Worm (Caenorhabditis elegans) whole organism, young adult: ENCODE measurements around the gene ape-1.

Experiments
- C06A6.2 ChIP-seq: fragments of 200-800 bp; sonication (Bioruptor generic); conservative IDR thresholded peaks from 2 replicates; pipeline ENCODE4 v1.3.6; 2022; ENCODE audit warnings: missing genetic modification characterization, missing compliant biosample characterization
- C17E4.6 ChIP-seq: fragments of 200-800 bp; sonication (Bioruptor generic); IDR thresholded peaks from 2 replicates; pipeline ENCODE4 v1.3.6; 2022; ENCODE audit warnings: missing genetic modification reagents, missing genetic modification characterization, missing compliant biosample characterization
- D2030.7 ChIP-seq: fragments of 200-800 bp; sonication (Bioruptor generic); IDR thresholded peaks from 2 replicates; pipeline ENCODE4 v1.3.6; 2022; ENCODE audit warnings: missing genetic modification reagents, missing genetic modification characterization, missing compliant biosample characterization
- F22D6.2 ChIP-seq: sonication (generic microtip); optimal IDR thresholded peaks from 2 replicates; lab custom pipeline; 2016; ENCODE audit warnings: mild to moderate bottlenecking, missing genetic modification characterization, missing compliant biosample characterization
- F49E8.2 ChIP-seq: sonication (generic microtip); optimal IDR thresholded peaks from 3 replicates; lab custom pipeline; 2017; ENCODE audit warnings: missing genetic modification characterization, mild to moderate bottlenecking, missing compliant biosample characterization, antibody characterized with exemption, moderate library complexity; ENCODE audit not compliant: insufficient read depth
- F52B5.7 ChIP-seq: sonication (generic microtip); optimal IDR thresholded peaks from 2 replicates; lab custom pipeline; 2016; ENCODE audit warnings: mild to moderate bottlenecking, missing genetic modification characterization, missing compliant biosample characterization
- K12H6.12 ChIP-seq: fragments of 200-800 bp; sonication (Bioruptor generic); optimal IDR thresholded peaks from 2 replicates; lab custom pipeline; 2018; ENCODE audit warnings: mild to moderate bottlenecking, missing genetic modification characterization, missing compliant biosample characterization
- akir-1 ChIP-seq: fragments of 200-800 bp; sonication (Bioruptor generic); optimal IDR thresholded peaks from 2 replicates; lab custom pipeline; 2018; ENCODE audit warnings: mild to moderate bottlenecking, missing genetic modification characterization, moderate library complexity, missing compliant biosample characterization
- bed-1 ChIP-seq: fragments of 200-800 bp; sonication (Bioruptor generic); IDR thresholded peaks from 2 replicates; pipeline ENCODE4 v1.3.6; 2022; ENCODE audit warnings: missing genetic modification reagents, missing genetic modification characterization, missing compliant biosample characterization
- ccch-3 ChIP-seq: fragments of 200-800 bp; sonication (Bioruptor generic); optimal IDR thresholded peaks from 2 replicates; lab custom pipeline; 2018; ENCODE audit warnings: mild to moderate bottlenecking, missing genetic modification characterization, missing compliant biosample characterization
- cebp-2 ChIP-seq: fragments of 200-800 bp; sonication (Bioruptor generic); IDR thresholded peaks from 2 replicates; pipeline ENCODE4 v1.3.6; 2022; ENCODE audit warnings: missing genetic modification characterization, missing compliant biosample characterization
- ceh-100 ChIP-seq: fragments of 200-800 bp; sonication (Bioruptor generic); IDR thresholded peaks from 2 replicates; pipeline ENCODE4 v1.3.6; 2022; ENCODE audit warnings: missing genetic modification reagents, missing genetic modification characterization, missing compliant biosample characterization
- ceh-27 ChIP-seq: fragments of 200-800 bp; sonication (Bioruptor generic); optimal IDR thresholded peaks from 2 replicates; lab custom pipeline; 2018; ENCODE audit warnings: mild to moderate bottlenecking, missing genetic modification characterization, moderate library complexity, missing compliant biosample characterization
- ceh-40 ChIP-seq: fragments of 200-800 bp; sonication (Bioruptor generic); IDR thresholded peaks from 2 replicates; pipeline ENCODE4 v1.3.6; 2022; ENCODE audit warnings: missing genetic modification characterization, missing compliant biosample characterization
- ceh-58 ChIP-seq: fragments of 200-800 bp; sonication (Bioruptor generic); IDR thresholded peaks from 2 replicates; pipeline ENCODE4 v1.3.6; 2022; ENCODE audit warnings: missing genetic modification characterization, missing compliant biosample characterization
- chd-7 ChIP-seq: sonication (generic microtip); optimal IDR thresholded peaks from 2 replicates; lab custom pipeline; 2016; ENCODE audit warnings: mild to moderate bottlenecking, missing genetic modification characterization, moderate library complexity, missing compliant biosample characterization
- die-1 ChIP-seq: sonication (generic microtip); optimal IDR thresholded peaks from 2 replicates; lab custom pipeline; 2016; ENCODE audit warnings: missing genotype, mild to moderate bottlenecking, missing genetic modification characterization, missing compliant biosample characterization
- dpl-1 ChIP-seq: fragments of 150-350 bp; optimal IDR thresholded peaks from 2 replicates; lab custom pipeline; 2014; ENCODE audit warnings: missing biosample characterization, missing genetic modification reagents, missing genetic modification characterization
- ets-4 ChIP-seq: fragments of 200-800 bp; sonication (Bioruptor generic); optimal IDR thresholded peaks from 2 replicates; lab custom pipeline; 2018; ENCODE audit warnings: mild to moderate bottlenecking, missing genetic modification characterization, missing compliant biosample characterization
- hmg-1.2 ChIP-seq: fragments of 200-800 bp; sonication (Bioruptor generic); IDR thresholded peaks from 2 replicates; pipeline ENCODE4 v1.3.6; 2022; ENCODE audit warnings: missing genetic modification reagents, missing genetic modification characterization, missing compliant biosample characterization
- hmg-20 ChIP-seq: fragments of 200-800 bp; sonication (Bioruptor generic); IDR thresholded peaks from 2 replicates; pipeline ENCODE4 v1.3.6; 2022; ENCODE audit warnings: missing genetic modification reagents, missing genetic modification characterization, missing compliant biosample characterization
- lin-35 ChIP-seq, 3 experiments: fragments of 150-350 bp in 2 of 3; sonication (generic microtip) in 1 of 3; optimal IDR thresholded peaks; 2 replicates each; lab custom pipeline; 2014 to 2018; ENCODE audit warnings: missing biosample characterization in 3 of 3, missing genetic modification characterization in 3 of 3, missing genetic modification reagents in 3 of 3
- madf-10 ChIP-seq: sonication (generic microtip); optimal IDR thresholded peaks from 2 replicates; lab custom pipeline; 2016; ENCODE audit warnings: mild to moderate bottlenecking, missing genetic modification characterization, missing compliant biosample characterization
- mxl-1 ChIP-seq: sonication (generic microtip); optimal IDR thresholded peaks from 2 replicates; lab custom pipeline; 2016; ENCODE audit warnings: missing genetic modification characterization, missing compliant biosample characterization
- nfyb-1 ChIP-seq: fragments of 200-800 bp; sonication (Bioruptor generic); IDR thresholded peaks from 2 replicates; pipeline ENCODE4 v1.3.6; 2022; ENCODE audit warnings: missing genetic modification reagents, missing genetic modification characterization, missing compliant biosample characterization
- nhr-120 ChIP-seq: fragments of 200-800 bp; sonication (Bioruptor generic); IDR thresholded peaks from 2 replicates; pipeline ENCODE4 v1.3.6; 2022; ENCODE audit warnings: missing genetic modification characterization, missing compliant biosample characterization
- nhr-80 ChIP-seq: sonication (generic microtip); optimal IDR thresholded peaks from 2 replicates; lab custom pipeline; 2016; ENCODE audit warnings: missing genetic modification characterization, missing compliant biosample characterization
- nhr-90 ChIP-seq: sonication (generic microtip); optimal IDR thresholded peaks from 2 replicates; lab custom pipeline; 2016; ENCODE audit warnings: missing genotype, mild to moderate bottlenecking, missing genetic modification characterization, missing compliant biosample characterization
- repo-1 ChIP-seq: sonication (generic microtip); optimal IDR thresholded peaks from 2 replicates; lab custom pipeline; 2017; ENCODE audit warnings: mild to moderate bottlenecking, missing genetic modification characterization, missing compliant biosample characterization
- sdz-38 ChIP-seq: sonication (generic microtip); optimal IDR thresholded peaks from 2 replicates; lab custom pipeline; 2016; ENCODE audit warnings: missing genotype, missing genetic modification characterization, missing compliant biosample characterization
- sptf-2 ChIP-seq: fragments of 200-800 bp; sonication (Bioruptor generic); optimal IDR thresholded peaks from 2 replicates; lab custom pipeline; 2018; ENCODE audit warnings: mild to moderate bottlenecking, missing genetic modification characterization, missing compliant biosample characterization
- ztf-25 ChIP-seq: fragments of 200-800 bp; sonication (Bioruptor generic); IDR thresholded peaks from 2 replicates; pipeline ENCODE4 v1.3.6; 2022; ENCODE audit warnings: missing genetic modification reagents, missing genetic modification characterization, missing compliant biosample characterization
- ztf-26 ChIP-seq: sonication (generic microtip); optimal IDR thresholded peaks from 2 replicates; lab custom pipeline; 2017; ENCODE audit warnings: missing genetic modification characterization, missing compliant biosample characterization
- ztf-6 ChIP-seq: fragments of 200-800 bp; sonication (Bioruptor generic); IDR thresholded peaks from 2 replicates; pipeline ENCODE4 v1.3.6; 2022; ENCODE audit warnings: missing genetic modification reagents, missing genetic modification characterization, missing compliant biosample characterization

ape-1 gene

ce11 chrV:11686877-11687276, 11.1 kb downstream of the ape-1 start, which contains the start of gene W05E10.2:
W05E10.2 (plus strand) TSS chrV:11687177.
- TF ChIP-seq repo-1 (tag; lab: Kevin White, UChicago) = no peak
- no peak for TF ChIP-seq F52B5.7
- TF ChIP-seq F22D6.2 (tag; lab: Kevin White, UChicago) = no peak
- no peak for TF ChIP-seq chd-7 (tag; lab: Kevin White, UChicago)
- no peak for TF ChIP-seq sdz-38
- TF ChIP-seq, all 124 proteins: peak for 0

ce11 chrV:11691553-11691952, 15.8 kb downstream of the ape-1 start, which contains the start of gene W05E10.1:
W05E10.1 (minus strand) TSS chrV:11691691.
- TF ChIP-seq nhr-80 (tag; lab: Kevin White, UChicago) (peak; percentile 57), ceh-27 (no peak)

ce11 chrV:11695597-11695996, 19.9 kb downstream of the ape-1 start, which contains the start of gene W05E10.5:
W05E10.5 (minus strand) TSS chrV:11695697.
- no peak for TF ChIP-seq ets-4
- no peak for TF ChIP-seq hmg-1.2 (GFP tag; lab: Robert Waterston, UW)
- TF ChIP-seq nhr-90 (tag; lab: Kevin White, UChicago) = no peak
- TF ChIP-seq ceh-27 = no peak
- TF ChIP-seq mxl-1 (tag; lab: Kevin White, UChicago) = no peak
- TF ChIP-seq nfyb-1 (GFP tag; lab: Robert Waterston, UW) = no peak
- TF ChIP-seq K12H6.12 (tag; lab: Kevin White, UChicago) = no peak
- no peak for TF ChIP-seq dpl-1 (GFP tag; lab: Kevin White, UChicago)
- TF ChIP-seq F49E8.2 = no peak
- no peak for TF ChIP-seq ztf-6

ce11 chrV:11697482-11697881, 21.7 kb downstream of the ape-1 start:
- TF ChIP-seq C06A6.2 (no peak), ztf-26 (tag; lab: Kevin White, UChicago) (no peak), ceh-58 (GFP tag; lab: Robert Waterston, UW) (no peak), sdz-38 (no peak), nhr-120 (no peak), sptf-2 (GFP tag; lab: Kevin White, UChicago) (no peak), bed-1 (no peak), madf-10 (no peak), ceh-100 (GFP tag; lab: Robert Waterston, UW) (no peak)
- TF ChIP-seq, all 124 proteins: peak for 0

ce11 chrV:11704658-11705057, 28.9 kb downstream of the ape-1 start:
- TF ChIP-seq bed-1 (no peak), ceh-40 (GFP tag; lab: Robert Waterston, UW) (no peak), D2030.7 (GFP tag; lab: Robert Waterston, UW) (no peak), akir-1 (no peak), ztf-25 (no peak), ccch-3 (no peak), lin-35 (GFP tag; optimal IDR thresholded peaks at IDR 0.05; lab: Kevin White, UChicago) (no peak), die-1 (tag; lab: Kevin White, UChicago) (no peak), cebp-2 (GFP tag; lab: Robert Waterston, UW) (no peak), hmg-20 (no peak), C17E4.6 (GFP tag; lab: Robert Waterston, UW) (no peak)
- TF ChIP-seq, all 124 proteins: peak for 0
